Fruit fly (Drosophila melanogaster): ENCODE results near the gene CG46430.
A peak's percentile ranks its signal among the peaks of the same experiment; 100 is the strongest.

Gene CG46430

DNA sequence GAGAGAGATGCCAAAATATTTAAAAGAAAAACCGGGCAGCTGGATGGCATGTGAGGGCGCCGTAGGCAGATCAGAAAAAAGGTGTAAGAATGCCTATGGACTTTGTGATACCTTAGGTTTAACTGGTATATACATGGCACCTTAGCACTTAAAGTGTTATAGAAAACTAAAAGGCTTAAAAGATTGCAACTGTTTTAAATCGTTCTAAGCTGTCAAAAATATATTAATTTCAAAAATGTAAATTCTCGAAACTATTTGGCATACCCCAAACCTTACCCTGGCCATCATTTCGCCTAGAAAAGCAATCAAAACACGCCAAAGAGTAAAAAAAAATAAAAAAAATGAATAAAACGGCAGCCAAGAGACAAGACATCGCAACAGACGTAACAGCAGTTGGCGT lies 31.3 kb upstream of the CG46430 start (continued):
- TF ChIP-seq CG11762 (GFP tag; optimal IDR thresholded peaks at IDR 0.05; ENCODE audit: insufficient read depth) (no peak), esn (GFP tag; optimal IDR thresholded peaks at IDR 0.05) (no peak), Sox15 (GFP tag; optimal IDR thresholded peaks at IDR 0.05) (no peak), CG8119 (GFP tag; IDR thresholded peaks at IDR 0.05) (peak; percentile 79), acj6 (GFP tag; optimal IDR thresholded peaks at IDR 0.05) (no peak), CG10669 (GFP tag; optimal IDR thresholded peaks at IDR 0.05) (no peak), CG8632 (GFP tag; optimal IDR thresholded peaks at IDR 0.05) (no peak), salr (GFP tag; optimal IDR thresholded peaks at IDR 0.05) (no peak), Sox102F (GFP tag; optimal IDR thresholded peaks at IDR 0.05) (no peak), CG10631 (GFP tag; optimal IDR thresholded peaks at IDR 0.05) (peak; percentile 20), Smox (GFP tag; optimal IDR thresholded peaks at IDR 0.05) (no peak), OdsH (GFP tag; optimal IDR thresholded peaks at IDR 0.05) (no peak), fd59A (GFP tag; optimal IDR thresholded peaks at IDR 0.05) (no peak), CG9139 (GFP tag; optimal IDR thresholded peaks at IDR 0.05) (no peak), topi (GFP tag; optimal IDR thresholded peaks at IDR 0.05) (no peak), Hr4 (GFP tag; optimal IDR thresholded peaks at IDR 0.05) (peak; percentile 62), CG8319 (GFP tag; optimal IDR thresholded peaks at IDR 0.05) (no peak), CG15336 (GFP tag; IDR thresholded peaks at IDR 0.05) (peak; percentile 84), CG6792 (GFP tag; optimal IDR thresholded peaks at IDR 0.05) (no peak), CG31627 (GFP tag; optimal IDR thresholded peaks at IDR 0.05) (no peak), Ets21C (GFP tag; optimal IDR thresholded peaks at IDR 0.05) (no peak), CG11902 (GFP tag; optimal IDR thresholded peaks at IDR 0.05) (no peak), Eip75B (GFP tag; optimal IDR thresholded peaks at IDR 0.05) (no peak)

- TF ChIP-seq ss (GFP tag; optimal IDR thresholded peaks at IDR 0.05) (no peak), svp (GFP tag) (no peak), CG9139 (GFP tag; optimal IDR thresholded peaks at IDR 0.05) (no peak), topi (GFP tag; optimal IDR thresholded peaks at IDR 0.05) (no peak), pdm3 (GFP tag; optimal IDR thresholded peaks at IDR 0.05) (no peak), CG1621 (tag; optimal IDR thresholded peaks at IDR 0.05) (no peak), dac (GFP tag; optimal IDR thresholded peaks at IDR 0.05) (no peak), dsx (GFP tag; optimal IDR thresholded peaks at IDR 0.05; ENCODE audit: poor library complexity, severe bottlenecking) (no peak), achi (GFP tag; optimal IDR thresholded peaks at IDR 0.05) (no peak), Sox102F (GFP tag; optimal IDR thresholded peaks at IDR 0.05) (no peak), CG6808 (GFP tag; optimal IDR thresholded peaks at IDR 0.05) (no peak)
Observed at dm6 chr3L:10449725-10450124, 28.6 kb upstream of the CG46430 start.

DNA sequence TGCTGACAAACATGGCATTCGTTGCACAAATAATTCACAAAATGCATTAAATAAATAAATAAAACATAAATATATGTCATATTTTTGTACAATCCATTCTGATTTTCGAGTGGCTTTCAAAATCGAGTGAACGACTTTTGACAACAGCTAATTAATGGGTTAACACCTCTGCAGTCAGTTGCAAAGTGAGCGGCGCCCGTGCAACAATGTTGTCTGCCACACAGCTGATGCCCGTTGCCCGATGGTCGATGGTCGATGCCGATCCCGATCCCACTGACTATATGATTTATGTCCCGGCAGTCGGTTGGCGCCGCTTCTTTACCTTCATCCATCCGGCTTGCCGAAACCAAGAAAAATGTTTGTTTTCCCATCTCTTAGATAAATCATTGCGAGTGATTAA lies 19.2 kb upstream of the CG46430 start:
- TF ChIP-seq dsx (GFP tag; optimal IDR thresholded peaks at IDR 0.05; ENCODE audit: poor library complexity, severe bottlenecking) (peak; percentile 97), achi (GFP tag; optimal IDR thresholded peaks at IDR 0.05) (peak; percentile 21), ss (GFP tag; optimal IDR thresholded peaks at IDR 0.05) (no peak), topi (GFP tag; optimal IDR thresholded peaks at IDR 0.05) (no peak)

DNA sequence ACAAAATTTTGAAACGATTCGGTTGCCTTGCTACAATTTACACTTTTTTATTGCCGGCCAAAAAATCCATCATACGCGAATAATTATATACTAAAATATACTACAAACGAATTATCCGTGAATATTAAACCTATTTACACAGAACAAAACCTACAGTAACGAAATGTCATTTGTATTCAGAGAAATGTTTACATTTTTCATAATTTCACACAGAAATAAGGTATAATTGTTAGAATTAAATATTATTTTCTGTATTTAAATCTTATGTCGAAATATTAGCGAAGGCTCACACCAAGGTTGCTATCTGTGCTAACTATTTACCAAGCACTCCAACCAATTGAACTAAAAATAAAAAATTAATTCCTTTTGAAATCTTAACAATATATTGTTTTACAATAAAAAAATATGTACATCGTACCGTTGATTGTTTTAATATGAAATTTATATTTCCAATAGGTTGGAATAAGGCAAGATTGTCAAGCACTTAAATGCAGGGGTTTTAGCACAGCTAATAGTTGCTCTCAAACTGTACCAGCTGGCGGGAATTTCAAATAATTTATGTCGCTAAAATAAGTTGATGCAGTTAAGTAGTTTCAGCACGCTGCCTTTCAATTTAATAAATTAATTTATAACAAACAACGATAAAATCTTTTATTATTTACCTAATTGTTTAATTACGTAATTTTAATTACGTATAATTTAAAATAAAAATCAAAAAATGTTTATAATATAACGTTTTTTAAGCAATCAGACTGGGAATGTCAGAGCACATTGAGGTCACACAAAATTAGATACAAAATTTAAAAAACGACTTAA lies 15.1 kb upstream of the CG46430 start, which contains the start of the genes Gem3 and CG32061:
TSS of gene Gem3 (minus strand) at position 51 of the 816 bp plus-strand sequence.
TSS of gene CG32061 (plus strand) at position 766 of the 816 bp plus-strand sequence.
- TF ChIP-seq Hr4 (GFP tag; optimal IDR thresholded peaks at IDR 0.05), result no peak
- no peak for TF ChIP-seq achi (GFP tag; optimal IDR thresholded peaks at IDR 0.05)
- TF ChIP-seq lz (GFP tag; optimal IDR thresholded peaks at IDR 0.05), result no peak
- TF ChIP-seq CG6792 (GFP tag; optimal IDR thresholded peaks at IDR 0.05), result no peak
- TF ChIP-seq dac (GFP tag; optimal IDR thresholded peaks at IDR 0.05), result no peak
- no peak for TF ChIP-seq Smox (GFP tag; optimal IDR thresholded peaks at IDR 0.05)
- TF ChIP-seq salr (GFP tag; optimal IDR thresholded peaks at IDR 0.05), result no peak
- no peak for TF ChIP-seq CG11294 (GFP tag; IDR thresholded peaks at IDR 0.05)
- TF ChIP-seq CG8319 (GFP tag; optimal IDR thresholded peaks at IDR 0.05), result no peak
- no peak for TF ChIP-seq CG7368 (GFP tag; optimal IDR thresholded peaks at IDR 0.05)
- no peak for TF ChIP-seq Hr38 (GFP tag; optimal IDR thresholded peaks at IDR 0.05)
- no peak for TF ChIP-seq acj6 (GFP tag; optimal IDR thresholded peaks at IDR 0.05)
- TF ChIP-seq Eip78C (GFP tag), result no peak
- no peak for TF ChIP-seq fkh (GFP tag; optimal IDR thresholded peaks at IDR 0.05)
- no peak for TF ChIP-seq Eip75B (GFP tag; optimal IDR thresholded peaks at IDR 0.05)
- no peak for TF ChIP-seq CG11902 (GFP tag; optimal IDR thresholded peaks at IDR 0.05)
- no peak for TF ChIP-seq CG10669 (GFP tag; optimal IDR thresholded peaks at IDR 0.05)
- TF ChIP-seq Sox14 (GFP tag; optimal IDR thresholded peaks at IDR 0.05), result no peak
- no peak for TF ChIP-seq topi (GFP tag; optimal IDR thresholded peaks at IDR 0.05)

Data from whole organism, prepupa.